Fruit fly (Drosophila melanogaster) whole organism, wandering third instar larva: ENCODE measurements around the gene Eig71Eh.

Source experiments
- Hnf4 ChIP-seq: fragments of 200-800 bp; sonication (Bioruptor generic); optimal IDR thresholded peaks from 2 replicates; lab custom pipeline; 2016; ENCODE audit warnings: missing biosample characterization, mild to moderate bottlenecking, missing genetic modification characterization
- OdsH ChIP-seq: fragments of 200-800 bp; sonication (Bioruptor generic); optimal IDR thresholded peaks from 2 replicates; lab custom pipeline; 2016; ENCODE audit warnings: missing biosample characterization, mild to moderate bottlenecking, missing genetic modification characterization
- ey ChIP-seq: fragments of 200-800 bp; sonication (Bioruptor generic); optimal IDR thresholded peaks from 2 replicates; lab custom pipeline; 2016; ENCODE audit warnings: missing biosample characterization, missing genetic modification characterization
- fru ChIP-seq: fragments of 200-800 bp; sonication (Bioruptor generic); optimal IDR thresholded peaks from 3 replicates; lab custom pipeline; 2016; ENCODE audit warnings: missing biosample characterization, mild to moderate bottlenecking, missing genetic modification characterization
- jim ChIP-seq: fragments of 175-275, 200-325 bp; sonication (Bioruptor generic); optimal IDR thresholded peaks from 2 replicates; lab custom pipeline; 2016; ENCODE audit warnings: missing biosample characterization, mild to moderate bottlenecking, missing genetic modification characterization
- lola ChIP-seq: fragments of >200 bp; optimal IDR thresholded peaks from 2 replicates; lab custom pipeline; 2017; ENCODE audit warnings: missing biosample characterization, missing genetic modification characterization
- psq ChIP-seq: fragments of 200-800 bp; sonication (Bioruptor generic); optimal IDR thresholded peaks from 3 replicates; lab custom pipeline; 2017; ENCODE audit warnings: missing biosample characterization, mild to moderate bottlenecking, missing genetic modification characterization, moderate library complexity
- sage ChIP-seq: fragments of 200-800 bp; sonication (Bioruptor generic); optimal IDR thresholded peaks from 2 replicates; lab custom pipeline; 2016; ENCODE audit warnings: missing biosample characterization, mild to moderate bottlenecking, missing genetic modification characterization
- tai ChIP-seq: sonication (Bioruptor generic); optimal IDR thresholded peaks from 2 replicates; lab custom pipeline; 2016; ENCODE audit warnings: missing biosample characterization, missing genetic modification characterization
- usp ChIP-seq: fragments of >200 bp; optimal IDR thresholded peaks from 2 replicates; lab custom pipeline; 2017; ENCODE audit warnings: missing biosample characterization, missing genetic modification characterization

DNA sequence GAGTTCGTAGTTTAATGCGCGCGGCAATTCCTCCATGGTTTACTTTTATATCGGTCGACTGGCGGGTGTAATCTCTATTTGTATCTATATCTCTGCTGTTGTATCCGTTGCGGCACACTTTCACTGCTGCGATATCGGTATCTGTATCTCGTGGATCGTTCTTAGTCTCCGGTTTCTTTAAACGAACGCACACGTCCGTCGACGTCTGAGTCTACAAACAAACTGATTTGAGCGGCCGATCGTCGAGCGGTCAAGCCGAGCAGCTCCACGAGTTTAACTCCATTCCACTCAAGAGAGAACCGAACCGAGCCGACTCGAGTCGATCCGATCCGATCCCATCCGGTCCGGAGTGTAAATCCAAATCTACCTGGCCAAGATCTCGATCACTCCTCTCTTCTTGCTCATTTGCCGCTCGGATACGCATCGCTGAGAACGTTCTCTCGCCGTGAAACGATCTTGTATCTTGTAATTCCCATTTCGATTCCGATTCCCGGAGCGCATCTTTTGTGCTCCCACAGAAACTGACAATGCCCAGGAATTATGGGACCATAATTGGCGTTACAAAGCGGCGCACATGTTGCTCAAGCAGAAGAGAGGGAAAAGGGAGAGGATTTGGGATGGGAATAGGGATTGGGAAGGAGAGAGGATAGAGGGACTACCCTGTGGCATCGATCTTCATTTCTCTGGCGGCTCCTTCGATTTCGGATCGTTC is 40.5 kb upstream of the Eig71Eh start, which contains the start of gene comm2:
- TF ChIP-seq OdsH (GFP tag; lab: Kevin White, UChicago) = no peak
- no peak for TF ChIP-seq sage (GFP tag; lab: Kevin White, UChicago)
- TF ChIP-seq tai = no peak
- TF ChIP-seq lola (GFP tag; lab: Kevin White, UChicago) = no peak
- TF ChIP-seq Hnf4 (GFP tag; lab: Kevin White, UChicago) = peak; percentile 6
- no peak for TF ChIP-seq psq (GFP tag; lab: Kevin White, UChicago)
- no peak for TF ChIP-seq usp (GFP tag; lab: Kevin White, UChicago)
- TF ChIP-seq ey (GFP tag; lab: Kevin White, UChicago) = no peak
- no peak for TF ChIP-seq fru (GFP tag; lab: Kevin White, UChicago)
- TF ChIP-seq jim (GFP tag; lab: Kevin White, UChicago) = no peak
